Fruit fly (Drosophila melanogaster): ENCODE data around the gene CG18787.

DNA sequence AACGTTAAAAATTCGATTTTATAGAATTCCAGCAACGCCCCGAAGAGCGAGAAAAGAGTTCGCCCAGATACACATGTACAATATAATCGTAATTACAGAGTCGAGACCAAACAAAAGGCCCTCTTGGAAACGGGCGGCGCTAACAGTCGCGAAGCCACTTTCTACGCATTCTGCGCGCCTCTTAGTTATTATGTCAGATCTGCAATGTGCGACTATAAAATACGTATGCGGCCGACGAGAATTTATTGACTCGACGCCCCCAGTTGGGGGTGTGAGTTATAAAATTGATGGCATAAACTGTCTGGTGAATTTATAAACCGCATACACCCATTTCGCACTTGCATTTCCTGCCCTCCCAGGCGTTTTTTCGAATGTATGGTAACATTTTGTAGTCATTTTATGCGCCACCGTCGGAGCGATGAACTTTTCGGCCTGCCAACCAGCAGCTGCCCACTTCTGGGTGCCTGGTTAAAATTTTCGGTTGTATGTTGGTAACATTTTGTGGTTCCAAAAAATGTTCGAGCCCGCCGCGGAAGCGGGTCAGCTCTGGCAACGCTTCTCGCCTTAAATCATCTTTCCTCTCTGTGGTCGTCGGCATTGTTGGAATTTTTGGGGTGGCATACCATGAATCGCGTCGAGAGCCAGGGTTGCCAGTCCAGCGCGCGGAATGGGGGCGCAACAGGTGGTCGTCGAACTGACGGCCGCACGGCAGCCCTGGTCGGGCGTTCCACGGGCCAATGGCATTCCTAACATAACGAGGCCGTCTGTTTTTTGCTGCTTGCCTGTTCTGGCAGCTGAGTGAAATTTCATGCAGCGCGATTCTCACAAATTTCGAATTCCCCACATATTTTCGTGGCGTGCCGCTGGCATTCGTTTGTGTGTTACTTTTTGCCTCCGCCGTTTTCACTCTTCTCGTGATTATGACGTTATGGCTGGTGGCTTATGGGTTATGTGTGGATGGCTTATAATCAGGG lies 12.8 kb upstream of the CG18787 start:
- peak; percentile 57 for TF ChIP-seq toe (GFP tag; optimal IDR thresholded peaks at IDR 0.05)
- peak; percentile 94 for TF ChIP-seq CG12768 (GFP tag; optimal IDR thresholded peaks at IDR 0.05)
- TF ChIP-seq pad (GFP tag; optimal IDR thresholded peaks at IDR 0.05) = peak; percentile 48
- no peak for TF ChIP-seq CG33017 (tag; optimal IDR thresholded peaks at IDR 0.05)
- TF ChIP-seq CG7101 (tag; optimal IDR thresholded peaks at IDR 0.05) = peak; percentile 57
- TF ChIP-seq kay (GFP tag; ENCODE audit: borderline replicate concordance) = peak; percentile 95
- peak; percentile 35 for TF ChIP-seq ovo (GFP tag; optimal IDR thresholded peaks at IDR 0.05)
- TF ChIP-seq tj (GFP tag; optimal IDR thresholded peaks at IDR 0.05) = peak; percentile 72
- TF ChIP-seq Clk (GFP tag; optimal IDR thresholded peaks at IDR 0.05) = no peak
- peak; percentile 52 for TF ChIP-seq bab1 (GFP tag; optimal IDR thresholded peaks at IDR 0.05)
- peak; percentile 100 for TF ChIP-seq CG14711 (tag; optimal IDR thresholded peaks at IDR 0.05)
- peak; percentile 73 for TF ChIP-seq CG7045 (GFP tag; optimal IDR thresholded peaks at IDR 0.05)
